Worm (Caenorhabditis elegans): ENCODE measurements around the gene irld-12.

Gene irld-12

ce11 chrV:3058996-3059395 lies 37.8 kb upstream of the irld-12 start, which contains the start of gene str-244:
Gene str-244 (minus strand): TSS chrV:3059096.
- TF ChIP-seq Y55F3AM.14 (GFP tag; optimal IDR thresholded peaks at IDR 0.05), result no peak
- TF ChIP-seq elt-1 (tag; optimal IDR thresholded peaks at IDR 0.05), result no peak
- no peak for TF ChIP-seq elt-3 (tag; optimal IDR thresholded peaks at IDR 0.05)
- no peak for TF ChIP-seq lsy-2 (tag; optimal IDR thresholded peaks at IDR 0.05)
- no peak for TF ChIP-seq gmeb-1 (tag; optimal IDR thresholded peaks at IDR 0.05)
- no peak for TF ChIP-seq lin-11 (tag; optimal IDR thresholded peaks at IDR 0.05)
- TF ChIP-seq nhr-12 (tag; optimal IDR thresholded peaks at IDR 0.05), result no peak
- TF ChIP-seq aly-2 (tag; optimal IDR thresholded peaks at IDR 0.05), result no peak
- TF ChIP-seq lin-39 (tag; optimal IDR thresholded peaks at IDR 0.05), result no peak
- TF ChIP-seq lin-13 (GFP tag; optimal IDR thresholded peaks at IDR 0.05), result no peak
- no peak for TF ChIP-seq zag-1 (tag; optimal IDR thresholded peaks at IDR 0.05)
- TF ChIP-seq nhr-77 (tag; optimal IDR thresholded peaks at IDR 0.05), result no peak
- no peak for TF ChIP-seq sma-3 (GFP tag; optimal IDR thresholded peaks at IDR 0.05)
- no peak for TF ChIP-seq unc-55 (GFP tag; optimal IDR thresholded peaks at IDR 0.05)
- no peak for TF ChIP-seq sma-9 (GFP tag; optimal IDR thresholded peaks at IDR 0.05)
- TF ChIP-seq sma-9 (tag; optimal IDR thresholded peaks at IDR 0.05), result no peak
- no peak for TF ChIP-seq alr-1 (tag; optimal IDR thresholded peaks at IDR 0.05)
- TF ChIP-seq ztf-4 (tag; optimal IDR thresholded peaks at IDR 0.05), result no peak
- no peak for TF ChIP-seq egl-27 (tag; optimal IDR thresholded peaks at IDR 0.05)
- no peak for TF ChIP-seq nhr-129 (tag; optimal IDR thresholded peaks at IDR 0.05)
- no peak for TF ChIP-seq crh-2 (tag; optimal IDR thresholded peaks at IDR 0.05)

- TF ChIP-seq elt-1 (tag; optimal IDR thresholded peaks at IDR 0.05), result no peak
- TF ChIP-seq peb-1 (tag; optimal IDR thresholded peaks at IDR 0.05), result no peak
- TF ChIP-seq C34F6.9 (tag; optimal IDR thresholded peaks at IDR 0.05), result no peak
- no peak for TF ChIP-seq crh-2 (tag; optimal IDR thresholded peaks at IDR 0.05)
- no peak for TF ChIP-seq nhr-237 (tag; optimal IDR thresholded peaks at IDR 0.05)
- TF ChIP-seq nhr-21 (tag; optimal IDR thresholded peaks at IDR 0.05), result no peak
- TF ChIP-seq mab-5 (tag; optimal IDR thresholded peaks at IDR 0.05), result no peak
- no peak for TF ChIP-seq egl-27 (tag; optimal IDR thresholded peaks at IDR 0.05)
- no peak for TF ChIP-seq dmd-4 (tag; optimal IDR thresholded peaks at IDR 0.05)
- TF ChIP-seq nhr-129 (tag; optimal IDR thresholded peaks at IDR 0.05), result no peak
- no peak for TF ChIP-seq sma-3 (GFP tag; optimal IDR thresholded peaks at IDR 0.05)
- no peak for TF ChIP-seq unc-39 (tag; optimal IDR thresholded peaks at IDR 0.05)
- no peak for TF ChIP-seq ztf-4 (tag; optimal IDR thresholded peaks at IDR 0.05)
- TF ChIP-seq ZK546.5 (tag; optimal IDR thresholded peaks at IDR 0.05), result no peak
- no peak for TF ChIP-seq R02D3.7 (tag; optimal IDR thresholded peaks at IDR 0.05)
- TF ChIP-seq gmeb-1 (tag; optimal IDR thresholded peaks at IDR 0.05), result no peak
- no peak for TF ChIP-seq sma-9 (GFP tag; optimal IDR thresholded peaks at IDR 0.05)
- no peak for TF ChIP-seq sma-9 (tag; optimal IDR thresholded peaks at IDR 0.05)
- no peak for TF ChIP-seq lin-11 (tag; optimal IDR thresholded peaks at IDR 0.05)
- no peak for TF ChIP-seq nhr-12 (tag; optimal IDR thresholded peaks at IDR 0.05)
- TF ChIP-seq fos-1 (tag; optimal IDR thresholded peaks at IDR 0.05), result no peak
Measured at ce11 chrV:3054254-3054653, 33.0 kb upstream of the irld-12 start, which contains the start of gene C50H11.8. Gene C50H11.8 (plus strand): TSS chrV:3054554.

ce11 chrV:3046364-3046763 lies 25.2 kb upstream of the irld-12 start:
- TF ChIP-seq aly-2 (tag; optimal IDR thresholded peaks at IDR 0.05), result no peak
- no peak for TF ChIP-seq nhr-129 (tag; optimal IDR thresholded peaks at IDR 0.05)
- TF ChIP-seq mbf-1 (tag; optimal IDR thresholded peaks at IDR 0.05), result no peak
- no peak for TF ChIP-seq nhr-23 (tag; optimal IDR thresholded peaks at IDR 0.05)
- no peak for TF ChIP-seq fos-1 (tag; optimal IDR thresholded peaks at IDR 0.05)
- TF ChIP-seq R02D3.7 (tag; optimal IDR thresholded peaks at IDR 0.05), result no peak
- no peak for TF ChIP-seq lin-39 (tag; optimal IDR thresholded peaks at IDR 0.05)
- no peak for TF ChIP-seq dmd-4 (tag; optimal IDR thresholded peaks at IDR 0.05)
- TF ChIP-seq nhr-77 (tag; optimal IDR thresholded peaks at IDR 0.05), result no peak
- no peak for TF ChIP-seq unc-55 (GFP tag; optimal IDR thresholded peaks at IDR 0.05)
- TF ChIP-seq C34F6.9 (tag; optimal IDR thresholded peaks at IDR 0.05), result no peak
- no peak for TF ChIP-seq ztf-11 (tag; optimal IDR thresholded peaks at IDR 0.05)
- TF ChIP-seq nhr-10 (tag; optimal IDR thresholded peaks at IDR 0.05), result no peak

ce11 chrV:3044837-3045236 lies 23.6 kb upstream of the irld-12 start, which contains the start of gene F59D6.1:
Gene F59D6.1 (plus strand): TSS chrV:3045137.
- no peak for TF ChIP-seq nhr-12 (tag; optimal IDR thresholded peaks at IDR 0.05)
- no peak for TF ChIP-seq nhr-25 (tag; optimal IDR thresholded peaks at IDR 0.05)
- TF ChIP-seq nhr-23 (tag; optimal IDR thresholded peaks at IDR 0.05), result no peak
- no peak for TF ChIP-seq elt-1 (tag; optimal IDR thresholded peaks at IDR 0.05)
- no peak for TF ChIP-seq nhr-11 (tag; optimal IDR thresholded peaks at IDR 0.05)
- TF ChIP-seq elt-3 (tag; optimal IDR thresholded peaks at IDR 0.05), result no peak

Data from whole organism, L2 larva.